Worm (Caenorhabditis elegans) whole organism, L3 larva: ENCODE measurements around the gene C38C3.4.
A peak's percentile ranks its signal among the peaks of the same experiment; 100 is the strongest.

Experiments used
- R02D3.7 ChIP-seq: fragments of 150-350 bp; optimal IDR thresholded peaks from 2 replicates; lab custom pipeline; 2014; ENCODE audit warnings: missing biosample characterization, missing genetic modification characterization
- ZK546.5 ChIP-seq: sonication (generic microtip); optimal IDR thresholded peaks from 2 replicates; lab custom pipeline; 2017; ENCODE audit warnings: missing biosample characterization, missing genetic modification characterization
- ama-1 ChIP-seq: fragments of 150-350 bp; optimal IDR thresholded peaks from 2 replicates; lab custom pipeline; 2018
- ceh-16 ChIP-seq: sonication (generic microtip); optimal IDR thresholded peaks from 2 replicates; lab custom pipeline; 2017; ENCODE audit warnings: missing biosample characterization, missing genetic modification characterization
- ceh-28 ChIP-seq: fragments of 150-350 bp; optimal IDR thresholded peaks from 2 replicates; lab custom pipeline; 2014; ENCODE audit warnings: missing biosample characterization, missing genetic modification reagents, missing genetic modification characterization
- ceh-82 ChIP-seq: fragments of 150-350 bp; optimal IDR thresholded peaks from 2 replicates; lab custom pipeline; 2014; ENCODE audit warnings: missing biosample characterization, missing genetic modification characterization
- egl-27 ChIP-seq: sonication (generic microtip); optimal IDR thresholded peaks from 4 replicates; lab custom pipeline; 2017; ENCODE audit warnings: missing biosample characterization, missing genetic modification reagents, missing genetic modification characterization
- egl-5 ChIP-seq: fragments of 150-350 bp; optimal IDR thresholded peaks from 2 replicates; lab custom pipeline; 2017; ENCODE audit warnings: missing biosample characterization, missing genetic modification reagents, missing genetic modification characterization, inconsistent platforms
- elt-1 ChIP-seq: fragments of 150-350 bp; optimal IDR thresholded peaks from 2 replicates; lab custom pipeline; 2014; ENCODE audit warnings: missing biosample characterization, missing genetic modification characterization
- elt-2 ChIP-seq: sonication (generic microtip); optimal IDR thresholded peaks from 2 replicates; lab custom pipeline; 2016; ENCODE audit warnings: missing genetic modification reagents, mild to moderate bottlenecking, missing genetic modification characterization, missing compliant biosample characterization
- eor-1 ChIP-seq, 2 experiments: fragments of 150-350 bp; optimal IDR thresholded peaks; 2 replicates each; lab custom pipeline; 2014 to 2018; ENCODE audit warnings: missing biosample characterization in 2 of 2, missing genetic modification characterization in 2 of 2
- fkh-10 ChIP-seq: sonication (generic microtip); optimal IDR thresholded peaks from 2 replicates; lab custom pipeline; 2017; ENCODE audit warnings: missing biosample characterization, missing genetic modification reagents, missing genetic modification characterization
- fkh-2 ChIP-seq: fragments of 150-350 bp; optimal IDR thresholded peaks from 2 replicates; lab custom pipeline; 2014; ENCODE audit warnings: missing biosample characterization, missing genetic modification reagents, missing genetic modification characterization
- fos-1 ChIP-seq: fragments of 150-350 bp; optimal IDR thresholded peaks from 2 replicates; lab custom pipeline; 2014; ENCODE audit warnings: missing biosample characterization, missing genetic modification characterization
- hmg-11 ChIP-seq: sonication (generic microtip); optimal IDR thresholded peaks from 2 replicates; lab custom pipeline; 2016; ENCODE audit warnings: missing genetic modification characterization, missing compliant biosample characterization
- jun-1 ChIP-seq: fragments of 150-350 bp; optimal IDR thresholded peaks from 2 replicates; lab custom pipeline; 2014; ENCODE audit warnings: missing biosample characterization, missing genetic modification reagents, missing genetic modification characterization
- lin-15B ChIP-seq: fragments of 150-350 bp; optimal IDR thresholded peaks from 2 replicates; lab custom pipeline; 2014; ENCODE audit warnings: missing biosample characterization, missing genetic modification characterization
- mdl-1 ChIP-seq: fragments of 150-350 bp; optimal IDR thresholded peaks from 2 replicates; lab custom pipeline; 2014; ENCODE audit warnings: missing biosample characterization, missing genetic modification characterization
- nfya-1 ChIP-seq: sonication (generic microtip); optimal IDR thresholded peaks from 2 replicates; lab custom pipeline; 2017; ENCODE audit warnings: missing genetic modification characterization, mild to moderate bottlenecking, missing compliant biosample characterization, antibody characterized with exemption, moderate library complexity; ENCODE audit not compliant: insufficient read depth
- nhr-11 ChIP-seq: fragments of 150-350 bp; optimal IDR thresholded peaks from 2 replicates; lab custom pipeline; 2014; ENCODE audit warnings: missing biosample characterization, missing genetic modification characterization
- nhr-12 ChIP-seq: fragments of 150-350 bp; optimal IDR thresholded peaks from 2 replicates; lab custom pipeline; 2014; ENCODE audit warnings: missing biosample characterization, missing genetic modification characterization
- nhr-23 ChIP-seq: fragments of 150-350 bp; optimal IDR thresholded peaks from 2 replicates; lab custom pipeline; 2014; ENCODE audit warnings: missing biosample characterization, missing genetic modification reagents, missing genetic modification characterization
- nhr-237 ChIP-seq: fragments of 150-350 bp; optimal IDR thresholded peaks from 2 replicates; lab custom pipeline; 2014; ENCODE audit warnings: missing biosample characterization, missing genetic modification characterization
- nhr-28 ChIP-seq: fragments of 150-350 bp; optimal IDR thresholded peaks from 2 replicates; lab custom pipeline; 2014; ENCODE audit warnings: missing biosample characterization, missing genetic modification characterization
- nhr-43 ChIP-seq: sonication (generic microtip); optimal IDR thresholded peaks from 2 replicates; lab custom pipeline; 2016; ENCODE audit warnings: mild to moderate bottlenecking, missing genetic modification characterization, missing compliant biosample characterization; ENCODE audit not compliant: poor library complexity, severe bottlenecking
- nhr-67 ChIP-seq: fragments of 150-350 bp; optimal IDR thresholded peaks from 2 replicates; lab custom pipeline; 2014; ENCODE audit warnings: missing biosample characterization, missing genetic modification characterization
- nhr-77 ChIP-seq: fragments of 150-350 bp; optimal IDR thresholded peaks from 2 replicates; lab custom pipeline; 2014; ENCODE audit warnings: missing biosample characterization, missing genetic modification characterization
- pha-4 ChIP-seq: fragments of 150-350 bp; optimal IDR thresholded peaks from 2 replicates; lab custom pipeline; 2014; ENCODE audit warnings: missing biosample characterization, missing genetic modification reagents, missing genetic modification characterization
- pqm-1 ChIP-seq: fragments of 150-350 bp; optimal IDR thresholded peaks from 2 replicates; lab custom pipeline; 2017; ENCODE audit warnings: missing biosample characterization, missing genetic modification characterization, inconsistent platforms
- sea-2 ChIP-seq: fragments of 150-350 bp; sonication (generic microtip); optimal IDR thresholded peaks from 4 replicates; lab custom pipeline; 2014; ENCODE audit warnings: missing biosample characterization, missing genetic modification reagents, missing genetic modification characterization
- skn-1 ChIP-seq: fragments of 150-350 bp; optimal IDR thresholded peaks from 2 replicates; lab custom pipeline; 2014; ENCODE audit warnings: missing biosample characterization, missing genetic modification characterization
- unc-62 ChIP-seq: fragments of 150-350 bp; sonication (generic microtip); optimal IDR thresholded peaks from 4 replicates; lab custom pipeline; 2014; ENCODE audit warnings: missing biosample characterization, missing genetic modification reagents, missing genetic modification characterization
- zag-1 ChIP-seq: fragments of 150-350 bp; optimal IDR thresholded peaks from 2 replicates; lab custom pipeline; 2014; ENCODE audit warnings: missing biosample characterization, missing genetic modification characterization
- ztf-4 ChIP-seq: fragments of 150-350 bp; optimal IDR thresholded peaks from 2 replicates; lab custom pipeline; 2014; ENCODE audit warnings: missing biosample characterization, missing genetic modification characterization

C38C3.4 gene

ce11 chrV:1495334-1495733, 13.5 kb downstream of the C38C3.4 start, which contains the start of gene C38C3.3:
Gene C38C3.3 (plus strand): TSS chrV:1495634.
- no peak for TF ChIP-seq egl-27
- TF ChIP-seq ceh-28 (tag; lab: Kevin White, UChicago) = peak; percentile 15

ce11 chrV:1495752-1496151, 13.9 kb downstream of the C38C3.4 start:
- TF ChIP-seq nhr-23 (tag; lab: Kevin White, UChicago) (no peak), elt-1 (tag; lab: Kevin White, UChicago) (no peak), ceh-28 (tag; lab: Kevin White, UChicago) (peak; percentile 89), unc-62 (GFP tag; lab: Kevin White, UChicago) (no peak), ama-1 (lab: Kevin White, UChicago) (no peak)
- TF ChIP-seq, all 47 proteins: peak for 1

ce11 chrV:1499140-1499539, 17.3 kb downstream of the C38C3.4 start, which contains the start of gene sru-27:
Gene sru-27 (plus strand): TSS chrV:1499440.
- no peak for TF ChIP-seq nhr-67 (tag; lab: Kevin White, UChicago)
- TF ChIP-seq nhr-77 (tag; lab: Kevin White, UChicago) = no peak
- no peak for TF ChIP-seq nhr-11 (tag; lab: Kevin White, UChicago)
- TF ChIP-seq lin-15B (tag; lab: Kevin White, UChicago) = no peak
- TF ChIP-seq ztf-4 (tag; lab: Kevin White, UChicago) = no peak
- TF ChIP-seq eor-1 (tag; optimal IDR thresholded peaks at IDR 0.05; lab: Kevin White, UChicago) = no peak
- no peak for TF ChIP-seq nhr-23 (tag; lab: Kevin White, UChicago)
- TF ChIP-seq nhr-12 (tag; lab: Kevin White, UChicago) = no peak
- TF ChIP-seq fkh-2 (tag; lab: Kevin White, UChicago) = no peak
- TF ChIP-seq mdl-1 (tag; lab: Kevin White, UChicago) = no peak
- TF ChIP-seq pqm-1 (tag; lab: Kevin White, UChicago) = no peak
- no peak for TF ChIP-seq nhr-43 (tag; lab: Kevin White, UChicago)
- no peak for TF ChIP-seq fos-1 (tag; lab: Kevin White, UChicago)
- TF ChIP-seq ceh-16 (tag; lab: Kevin White, UChicago) = no peak

ce11 chrV:1505995-1506394, 24.2 kb downstream of the C38C3.4 start, which contains the start of gene sru-28:
Gene sru-28 (plus strand): TSS chrV:1506295.
- TF ChIP-seq ceh-28 (tag; lab: Kevin White, UChicago) (no peak), jun-1 (tag; lab: Kevin White, UChicago) (no peak), hmg-11 (no peak), nhr-237 (tag; lab: Kevin White, UChicago) (no peak), nhr-77 (tag; lab: Kevin White, UChicago) (no peak), fkh-2 (tag; lab: Kevin White, UChicago) (no peak), elt-2 (tag; lab: Kevin White, UChicago) (no peak), skn-1 (no peak), ceh-16 (tag; lab: Kevin White, UChicago) (no peak), eor-1 (tag; optimal IDR thresholded peaks at IDR 0.05; lab: Kevin White, UChicago) (no peak)

ce11 chrV:1511537-1511936, 29.7 kb downstream of the C38C3.4 start, which contains the start of gene nhr-260:
Gene nhr-260 (minus strand): TSS chrV:1511637.
- no peak for TF ChIP-seq eor-1 (tag; optimal IDR thresholded peaks at IDR 0.05; lab: Kevin White, UChicago)
- TF ChIP-seq sea-2 (GFP tag; lab: Kevin White, UChicago) = no peak
- no peak for TF ChIP-seq nhr-11 (tag; lab: Kevin White, UChicago)
- TF ChIP-seq nhr-12 (tag; lab: Kevin White, UChicago) = no peak
- TF ChIP-seq elt-2 (tag; lab: Kevin White, UChicago) = no peak
- TF ChIP-seq skn-1 = no peak
- TF ChIP-seq nhr-28 = no peak
- TF ChIP-seq nfya-1 (tag; lab: Kevin White, UChicago) = no peak
- no peak for TF ChIP-seq pha-4
- no peak for TF ChIP-seq unc-62 (GFP tag; lab: Kevin White, UChicago)
- TF ChIP-seq zag-1 = no peak
- TF ChIP-seq lin-15B (tag; lab: Kevin White, UChicago) = no peak
- TF ChIP-seq ZK546.5 (tag; lab: Kevin White, UChicago) = no peak
- no peak for TF ChIP-seq R02D3.7 (tag; lab: Kevin White, UChicago)
- no peak for TF ChIP-seq egl-5
- TF ChIP-seq elt-1 (tag; lab: Kevin White, UChicago) = no peak
- no peak for TF ChIP-seq ceh-82
- no peak for TF ChIP-seq fkh-10 (GFP tag; lab: Kevin White, UChicago)
